Worm (Caenorhabditis elegans) whole organism, L3 larva: Measurements from ENCODE around the gene F19C6.5.

Experiments
- R02D3.7 ChIP-seq: fragments of 150-350 bp; optimal IDR thresholded peaks from 2 replicates; lab custom pipeline; 2014; ENCODE audit warnings: missing biosample characterization, missing genetic modification characterization
- aly-2 ChIP-seq: fragments of 150-350 bp; optimal IDR thresholded peaks from 2 replicates; lab custom pipeline; 2014; ENCODE audit warnings: missing biosample characterization, missing genetic modification characterization
- ama-1 ChIP-seq: fragments of 150-350 bp; optimal IDR thresholded peaks from 2 replicates; lab custom pipeline; 2018
- ceh-16 ChIP-seq: sonication (generic microtip); optimal IDR thresholded peaks from 2 replicates; lab custom pipeline; 2017; ENCODE audit warnings: missing biosample characterization, missing genetic modification characterization
- ceh-82 ChIP-seq: fragments of 150-350 bp; optimal IDR thresholded peaks from 2 replicates; lab custom pipeline; 2014; ENCODE audit warnings: missing biosample characterization, missing genetic modification characterization
- daf-12 ChIP-seq: fragments of 150-350 bp; optimal IDR thresholded peaks from 2 replicates; lab custom pipeline; 2014; ENCODE audit warnings: missing biosample characterization, missing genetic modification reagents, missing genetic modification characterization
- egl-5 ChIP-seq: fragments of 150-350 bp; optimal IDR thresholded peaks from 2 replicates; lab custom pipeline; 2017; ENCODE audit warnings: missing biosample characterization, missing genetic modification reagents, missing genetic modification characterization, inconsistent platforms
- elt-1 ChIP-seq: fragments of 150-350 bp; optimal IDR thresholded peaks from 2 replicates; lab custom pipeline; 2014; ENCODE audit warnings: missing biosample characterization, missing genetic modification characterization
- elt-2 ChIP-seq: sonication (generic microtip); optimal IDR thresholded peaks from 2 replicates; lab custom pipeline; 2016; ENCODE audit warnings: missing genetic modification reagents, mild to moderate bottlenecking, missing genetic modification characterization, missing compliant biosample characterization
- elt-3 ChIP-seq, 3 experiments: fragments of 150-350 bp in 1 of 3; sonication (generic microtip) in 2 of 3; optimal IDR thresholded peaks; 2 replicates in 2 of 3; 4 replicates in 1 of 3; lab custom pipeline; 2014 to 2017; ENCODE audit warnings: missing biosample characterization in 3 of 3, missing genetic modification characterization in 3 of 3
- eor-1 ChIP-seq, 2 experiments: fragments of 150-350 bp; optimal IDR thresholded peaks; 2 replicates each; lab custom pipeline; 2014 to 2018; ENCODE audit warnings: missing biosample characterization in 2 of 2, missing genetic modification characterization in 2 of 2
- fkh-10 ChIP-seq: sonication (generic microtip); optimal IDR thresholded peaks from 2 replicates; lab custom pipeline; 2017; ENCODE audit warnings: missing biosample characterization, missing genetic modification reagents, missing genetic modification characterization
- fkh-2 ChIP-seq: fragments of 150-350 bp; optimal IDR thresholded peaks from 2 replicates; lab custom pipeline; 2014; ENCODE audit warnings: missing biosample characterization, missing genetic modification reagents, missing genetic modification characterization
- fos-1 ChIP-seq: fragments of 150-350 bp; optimal IDR thresholded peaks from 2 replicates; lab custom pipeline; 2014; ENCODE audit warnings: missing biosample characterization, missing genetic modification characterization
- hmg-11 ChIP-seq: sonication (generic microtip); optimal IDR thresholded peaks from 2 replicates; lab custom pipeline; 2016; ENCODE audit warnings: missing genetic modification characterization, missing compliant biosample characterization
- lin-15B ChIP-seq: fragments of 150-350 bp; optimal IDR thresholded peaks from 2 replicates; lab custom pipeline; 2014; ENCODE audit warnings: missing biosample characterization, missing genetic modification characterization
- mdl-1 ChIP-seq: fragments of 150-350 bp; optimal IDR thresholded peaks from 2 replicates; lab custom pipeline; 2014; ENCODE audit warnings: missing biosample characterization, missing genetic modification characterization
- nhr-11 ChIP-seq: fragments of 150-350 bp; optimal IDR thresholded peaks from 2 replicates; lab custom pipeline; 2014; ENCODE audit warnings: missing biosample characterization, missing genetic modification characterization
- nhr-12 ChIP-seq: fragments of 150-350 bp; optimal IDR thresholded peaks from 2 replicates; lab custom pipeline; 2014; ENCODE audit warnings: missing biosample characterization, missing genetic modification characterization
- nhr-23 ChIP-seq: fragments of 150-350 bp; optimal IDR thresholded peaks from 2 replicates; lab custom pipeline; 2014; ENCODE audit warnings: missing biosample characterization, missing genetic modification reagents, missing genetic modification characterization
- nhr-237 ChIP-seq: fragments of 150-350 bp; optimal IDR thresholded peaks from 2 replicates; lab custom pipeline; 2014; ENCODE audit warnings: missing biosample characterization, missing genetic modification characterization
- nhr-25 ChIP-seq: sonication (generic microtip); optimal IDR thresholded peaks from 2 replicates; lab custom pipeline; 2017; ENCODE audit warnings: missing biosample characterization, missing genetic modification characterization
- nhr-28 ChIP-seq: fragments of 150-350 bp; optimal IDR thresholded peaks from 2 replicates; lab custom pipeline; 2014; ENCODE audit warnings: missing biosample characterization, missing genetic modification characterization
- nhr-43 ChIP-seq: sonication (generic microtip); optimal IDR thresholded peaks from 2 replicates; lab custom pipeline; 2016; ENCODE audit warnings: mild to moderate bottlenecking, missing genetic modification characterization, missing compliant biosample characterization; ENCODE audit not compliant: poor library complexity, severe bottlenecking
- nhr-67 ChIP-seq: fragments of 150-350 bp; optimal IDR thresholded peaks from 2 replicates; lab custom pipeline; 2014; ENCODE audit warnings: missing biosample characterization, missing genetic modification characterization
- nhr-76 ChIP-seq: fragments of 150-350 bp; sonication (generic microtip); optimal IDR thresholded peaks from 5 replicates; lab custom pipeline; 2014; ENCODE audit warnings: missing biosample characterization, missing genetic modification characterization
- nhr-77 ChIP-seq: fragments of 150-350 bp; optimal IDR thresholded peaks from 2 replicates; lab custom pipeline; 2014; ENCODE audit warnings: missing biosample characterization, missing genetic modification characterization
- pha-4 ChIP-seq: fragments of 150-350 bp; optimal IDR thresholded peaks from 2 replicates; lab custom pipeline; 2014; ENCODE audit warnings: missing biosample characterization, missing genetic modification reagents, missing genetic modification characterization
- pqm-1 ChIP-seq: fragments of 150-350 bp; optimal IDR thresholded peaks from 2 replicates; lab custom pipeline; 2017; ENCODE audit warnings: missing biosample characterization, missing genetic modification characterization, inconsistent platforms
- skn-1 ChIP-seq: fragments of 150-350 bp; optimal IDR thresholded peaks from 2 replicates; lab custom pipeline; 2014; ENCODE audit warnings: missing biosample characterization, missing genetic modification characterization
- snpc-4 ChIP-seq: fragments of 150-350 bp; optimal IDR thresholded peaks from 2 replicates; lab custom pipeline; 2014; ENCODE audit warnings: missing biosample characterization, missing genetic modification characterization
- tbx-2 ChIP-seq: sonication (generic microtip); optimal IDR thresholded peaks from 2 replicates; lab custom pipeline; 2016; ENCODE audit warnings: mild to moderate bottlenecking, missing genetic modification characterization, missing compliant biosample characterization
- unc-62 ChIP-seq: fragments of 150-350 bp; sonication (generic microtip); optimal IDR thresholded peaks from 4 replicates; lab custom pipeline; 2014; ENCODE audit warnings: missing biosample characterization, missing genetic modification reagents, missing genetic modification characterization
- zag-1 ChIP-seq: fragments of 150-350 bp; optimal IDR thresholded peaks from 2 replicates; lab custom pipeline; 2014; ENCODE audit warnings: missing biosample characterization, missing genetic modification characterization
- ztf-11 ChIP-seq: fragments of 150-350 bp; optimal IDR thresholded peaks from 2 replicates; lab custom pipeline; 2014; ENCODE audit warnings: missing biosample characterization, missing genetic modification characterization
- ztf-4 ChIP-seq: fragments of 150-350 bp; optimal IDR thresholded peaks from 2 replicates; lab custom pipeline; 2014; ENCODE audit warnings: missing biosample characterization, missing genetic modification characterization

F19C6.5 gene

ce11 chrX:9940524-9940923 lies 44.2 kb downstream of the F19C6.5 start:
- TF ChIP-seq unc-62 (GFP tag; lab: Kevin White, UChicago), result no peak
- peak; percentile 74 for TF ChIP-seq pha-4 (tag; lab: Kevin White, UChicago)

ce11 chrX:9938537-9938936 lies 46.2 kb downstream of the F19C6.5 start, which contains the start of the genes C17G1.5 and C17G1.14:
Gene C17G1.5, plus strand, starts transcription at chrX:9938802.
Gene C17G1.14, plus strand, starts transcription at chrX:9938813.
- TF ChIP-seq pha-4 (tag; lab: Kevin White, UChicago) (peak; percentile 7), ama-1 (lab: Kevin White, UChicago) (no peak), nhr-12 (no peak), elt-3 (tag; optimal IDR thresholded peaks at IDR 0.05; lab: Kevin White, UChicago) (no peak), nhr-76 (tag; lab: Kevin White, UChicago) (no peak), ceh-16 (tag; lab: Kevin White, UChicago) (no peak), elt-2 (tag; lab: Kevin White, UChicago) (peak; percentile 2), egl-5 (no peak), ceh-82 (tag; lab: Kevin White, UChicago) (no peak)

- no peak for TF ChIP-seq nhr-77 (tag; lab: Kevin White, UChicago)
- peak; percentile 45 for TF ChIP-seq egl-5
- no peak for TF ChIP-seq fkh-10
- peak; percentile 73 for TF ChIP-seq nhr-25 (tag; lab: Kevin White, UChicago)
- TF ChIP-seq fkh-2, result no peak
- TF ChIP-seq nhr-43 (tag; lab: Kevin White, UChicago), result peak; percentile 20
- no peak for TF ChIP-seq ztf-4
- TF ChIP-seq R02D3.7 (tag; lab: Kevin White, UChicago), result no peak
- TF ChIP-seq tbx-2 (tag; lab: Kevin White, UChicago), result no peak
- TF ChIP-seq fos-1 (tag; lab: Kevin White, UChicago), result no peak
- TF ChIP-seq ceh-16 (tag; lab: Kevin White, UChicago), result no peak
- TF ChIP-seq eor-1 (tag; optimal IDR thresholded peaks at IDR 0.05; lab: Kevin White, UChicago), result no peak
- TF ChIP-seq nhr-11 (tag; lab: Kevin White, UChicago), result no peak
- TF ChIP-seq nhr-23 (tag; lab: Kevin White, UChicago), result peak; percentile 34
- no peak for TF ChIP-seq daf-12 (tag; lab: Kevin White, UChicago)
Observed at ce11 chrX:9938091-9938490, 46.6 kb downstream of the F19C6.5 start.

- TF ChIP-seq nhr-77 (tag; lab: Kevin White, UChicago), result no peak
- TF ChIP-seq nhr-67 (tag; lab: Kevin White, UChicago), result no peak
- no peak for TF ChIP-seq nhr-23 (tag; lab: Kevin White, UChicago)
- TF ChIP-seq fkh-10, result no peak
- TF ChIP-seq mdl-1 (tag; lab: Kevin White, UChicago), result no peak
- no peak for TF ChIP-seq nhr-11 (tag; lab: Kevin White, UChicago)
- no peak for TF ChIP-seq elt-1 (tag; lab: Kevin White, UChicago)
- no peak for TF ChIP-seq zag-1 (tag; lab: Kevin White, UChicago)
- TF ChIP-seq ceh-82 (tag; lab: Kevin White, UChicago), result no peak
- no peak for TF ChIP-seq egl-5
- TF ChIP-seq eor-1 (tag; optimal IDR thresholded peaks at IDR 0.05; lab: Kevin White, UChicago), result no peak
- no peak for TF ChIP-seq nhr-237 (tag; lab: Kevin White, UChicago)
- peak; percentile 67 for TF ChIP-seq elt-2 (tag; lab: Kevin White, UChicago)
- no peak for TF ChIP-seq lin-15B (tag; lab: Kevin White, UChicago)
- TF ChIP-seq pqm-1 (tag; lab: Kevin White, UChicago), result peak; percentile 52
- no peak for TF ChIP-seq nhr-28 (tag; lab: Kevin White, UChicago)
- no peak for TF ChIP-seq skn-1 (tag; lab: Kevin White, UChicago)
- TF ChIP-seq ztf-11 (tag; lab: Kevin White, UChicago), result no peak
- no peak for TF ChIP-seq hmg-11 (tag; lab: Kevin White, UChicago)
- peak; percentile 23 for TF ChIP-seq pha-4 (tag; lab: Kevin White, UChicago)
- no peak for TF ChIP-seq aly-2 (tag; lab: Kevin White, UChicago)
- TF ChIP-seq snpc-4 (tag; lab: Kevin White, UChicago), result no peak
Observed at ce11 chrX:9934009-9934323, 50.8 kb downstream of the F19C6.5 start.
